Worm (Caenorhabditis elegans): Measurements from ENCODE around the gene far-1.

DNA sequence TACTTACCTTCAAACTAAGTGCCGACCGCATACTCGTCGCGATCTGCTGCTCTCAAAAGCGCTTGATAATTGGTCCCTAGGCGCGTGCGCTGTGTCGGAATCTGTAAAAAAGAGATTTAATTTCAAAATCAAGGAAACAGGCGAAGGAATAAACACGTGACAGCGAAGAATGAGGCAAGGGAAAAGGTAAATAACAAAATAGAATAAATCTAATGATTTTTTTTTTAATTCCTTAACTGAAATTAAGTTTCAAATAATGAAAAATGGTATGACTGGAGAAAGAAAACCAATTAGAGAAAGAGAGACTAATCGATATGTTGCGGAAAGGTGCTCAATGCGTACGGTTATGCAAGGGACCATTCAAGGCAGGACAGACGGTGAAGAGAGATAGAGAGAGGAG is 28.2 kb upstream of the far-1 start, which contains the start of gene cya-1:
- TF ChIP-seq ama-1 (optimal IDR thresholded peaks at IDR 0.05) (no peak), sea-2 (GFP tag; optimal IDR thresholded peaks at IDR 0.05) (no peak), pqm-1 (tag; optimal IDR thresholded peaks at IDR 0.05) (no peak), ztf-4 (tag; optimal IDR thresholded peaks at IDR 0.05) (no peak), unc-62 (GFP tag; optimal IDR thresholded peaks at IDR 0.05) (no peak), pha-4 (tag; optimal IDR thresholded peaks at IDR 0.05) (no peak), tbx-2 (tag; optimal IDR thresholded peaks at IDR 0.05) (no peak), daf-12 (tag; optimal IDR thresholded peaks at IDR 0.05) (no peak), snpc-4 (tag; optimal IDR thresholded peaks at IDR 0.05) (no peak), lin-39 (tag; optimal IDR thresholded peaks at IDR 0.05) (no peak), nhr-76 (tag; optimal IDR thresholded peaks at IDR 0.05) (no peak)
